Fruit fly (Drosophila melanogaster) whole organism, embryonic: Measurements from ENCODE around the gene Tm1.

Experiments used
- CG10267 ChIP-seq: fragments of 200-800 bp; sonication (Bioruptor generic); optimal IDR thresholded peaks from 2 replicates; lab custom pipeline; 2018; ENCODE audit warnings: missing biosample characterization, mild to moderate bottlenecking, missing genetic modification characterization, moderate library complexity
- CG13296 ChIP-seq: fragments of 200-800 bp; sonication (Bioruptor generic); optimal IDR thresholded peaks from 3 replicates; lab custom pipeline; 2018; ENCODE audit warnings: missing biosample characterization, mild to moderate bottlenecking, missing genetic modification characterization
- CG15073 ChIP-seq: fragments of 200-800 bp; sonication (Bioruptor generic); optimal IDR thresholded peaks from 2 replicates; lab custom pipeline; 2016; ENCODE audit warnings: missing biosample characterization, missing genetic modification characterization
- CG17186 ChIP-seq: fragments of 200-800 bp; sonication (Bioruptor generic); optimal IDR thresholded peaks from 3 replicates; lab custom pipeline; 2017; ENCODE audit warnings: missing biosample characterization, missing genetic modification reagents, missing genetic modification characterization
- CG17328 ChIP-seq: fragments of 200-800 bp; sonication (Bioruptor generic); IDR thresholded peaks from 2 replicates; pipeline ENCODE4 v1.3.6; 2022; ENCODE audit warnings: missing biosample characterization, missing genetic modification characterization
- CG17385 ChIP-seq: fragments of 200-800 bp; sonication (Bioruptor generic); optimal IDR thresholded peaks from 3 replicates; lab custom pipeline; 2018; ENCODE audit warnings: missing biosample characterization, mild to moderate bottlenecking, missing genetic modification characterization
- CG17612 ChIP-seq: fragments of 200-800 bp; sonication (Bioruptor generic); IDR thresholded peaks from 2 replicates; pipeline ENCODE4 v1.3.6; 2022; ENCODE audit warnings: missing biosample characterization, missing genetic modification characterization
- CG17912 ChIP-seq: fragments of 200-800 bp; sonication (Bioruptor generic); optimal IDR thresholded peaks from 2 replicates; lab custom pipeline; 2018; ENCODE audit warnings: missing biosample characterization, mild to moderate bottlenecking, missing genetic modification characterization
- CG1792 ChIP-seq: fragments of 200-800 bp; sonication (Bioruptor generic); optimal IDR thresholded peaks from 2 replicates; lab custom pipeline; 2016; ENCODE audit warnings: missing biosample characterization, missing genetic modification characterization
- CG18011 ChIP-seq: fragments of 200-800 bp; sonication (Bioruptor generic); optimal IDR thresholded peaks from 2 replicates; lab custom pipeline; 2017; ENCODE audit warnings: missing biosample characterization, missing genetic modification characterization, mild to moderate bottlenecking, moderate library complexity, missing genotype
- CG18599 ChIP-seq: fragments of 200-800 bp; sonication (Bioruptor generic); optimal IDR thresholded peaks from 3 replicates; lab custom pipeline; 2017; ENCODE audit warnings: missing biosample characterization, missing genetic modification characterization, mild to moderate bottlenecking, moderate library complexity, missing genetic modification reagents
- CG31441 ChIP-seq: fragments of 200-800 bp; sonication (Bioruptor generic); IDR thresholded peaks from 2 replicates; pipeline ENCODE4 v1.3.6; 2022; ENCODE audit warnings: missing biosample characterization, missing genetic modification characterization
- CG4360 ChIP-seq: fragments of 200-800 bp; sonication (Bioruptor generic); IDR thresholded peaks from 2 replicates; pipeline ENCODE4 v1.3.6; 2022; ENCODE audit warnings: missing biosample characterization, missing genetic modification characterization
- CG43689 ChIP-seq: fragments of 200-800 bp; sonication (Bioruptor generic); IDR thresholded peaks from 2 replicates; pipeline ENCODE4 v1.3.6; 2022; ENCODE audit warnings: missing biosample characterization, missing genetic modification characterization
- CG4707 ChIP-seq: fragments of 200-800 bp; sonication (Bioruptor generic); optimal IDR thresholded peaks from 2 replicates; lab custom pipeline; 2018; ENCODE audit warnings: missing biosample characterization, mild to moderate bottlenecking, missing genetic modification characterization, moderate library complexity
- CG6689 ChIP-seq: fragments of 200-800 bp; sonication (Bioruptor generic); IDR thresholded peaks from 2 replicates; pipeline ENCODE4 v1.3.6; 2022; ENCODE audit warnings: missing biosample characterization, missing genetic modification characterization
- CG6854 ChIP-seq: fragments of 200-800 bp; sonication (Bioruptor generic); optimal IDR thresholded peaks from 3 replicates; lab custom pipeline; 2017; ENCODE audit warnings: missing biosample characterization, mild to moderate bottlenecking, missing genetic modification characterization
- CG7372 ChIP-seq: fragments of 200-800 bp; sonication (Bioruptor generic); IDR thresholded peaks from 2 replicates; pipeline ENCODE4 v1.3.6; 2022; ENCODE audit warnings: missing biosample characterization, missing genetic modification characterization
- CG7556 ChIP-seq: fragments of 200-800 bp; sonication (Bioruptor generic); optimal IDR thresholded peaks from 2 replicates; lab custom pipeline; 2017; ENCODE audit warnings: missing biosample characterization, mild to moderate bottlenecking, missing genetic modification characterization
- CG8388 ChIP-seq: fragments of 200-800 bp; sonication (Bioruptor generic); optimal IDR thresholded peaks from 2 replicates; lab custom pipeline; 2019; ENCODE audit warnings: missing biosample characterization, mild to moderate bottlenecking, missing genetic modification characterization, moderate library complexity
- CG8944 ChIP-seq: fragments of 200-800 bp; sonication (Bioruptor generic); optimal IDR thresholded peaks from 3 replicates; lab custom pipeline; 2016; ENCODE audit warnings: missing biosample characterization, missing genetic modification characterization
- CrebB ChIP-seq: fragments of 200-800 bp; sonication (Bioruptor generic); optimal IDR thresholded peaks from 3 replicates; lab custom pipeline; 2018; ENCODE audit warnings: missing biosample characterization, mild to moderate bottlenecking, missing genetic modification characterization
- D ChIP-seq, 2 experiments: fragments of 200-800 bp in 1 of 2; fragments of >200 bp in 1 of 2; sonication (Bioruptor generic) in 1 of 2; optimal IDR thresholded peaks; 2 replicates in 1 of 2; 3 replicates in 1 of 2; lab custom pipeline; 2017; ENCODE audit warnings: mild to moderate bottlenecking in 1 of 2, missing biosample characterization in 1 of 2, missing genetic modification characterization in 1 of 2, missing genetic modification reagents in 1 of 2
- D19A ChIP-seq: fragments of 200-800 bp; optimal IDR thresholded peaks from 3 replicates; lab custom pipeline; 2019; ENCODE audit warnings: missing biosample characterization, mild to moderate bottlenecking, missing genetic modification characterization, moderate library complexity
- Ets65A ChIP-seq: fragments of 200-800 bp; sonication (Bioruptor generic); peaks from one replicate; lab custom pipeline; 2016; ENCODE audit warnings: missing biosample characterization, missing genetic modification characterization
- H2.0 ChIP-seq: fragments of 200-800 bp; sonication (Bioruptor generic); IDR thresholded peaks from 2 replicates; pipeline ENCODE4 v1.3.6; 2022; ENCODE audit warnings: missing biosample characterization, missing genetic modification characterization
- HmgD ChIP-seq: fragments of 200-800 bp; sonication (Bioruptor generic); optimal IDR thresholded peaks from 3 replicates; lab custom pipeline; 2016; ENCODE audit warnings: missing biosample characterization, missing genetic modification characterization
- Hmr ChIP-seq: fragments of 200-800 bp; sonication (Bioruptor generic); optimal IDR thresholded peaks from 3 replicates; lab custom pipeline; 2017; ENCODE audit warnings: mild to moderate bottlenecking, missing biosample characterization, missing genetic modification reagents, missing genetic modification characterization
- Nf-YA ChIP-seq: fragments of 200-800 bp; sonication (Bioruptor generic); IDR thresholded peaks from 2 replicates; pipeline ENCODE4 v1.3.6; 2022; ENCODE audit warnings: missing biosample characterization, missing genetic modification characterization
- Oli ChIP-seq: fragments of 200-800 bp; sonication (Bioruptor generic); optimal IDR thresholded peaks from 2 replicates; lab custom pipeline; 2018; ENCODE audit warnings: missing biosample characterization, mild to moderate bottlenecking, missing genetic modification characterization, moderate library complexity
- Optix ChIP-seq: fragments of 200-800 bp; sonication (Bioruptor generic); IDR thresholded peaks from 3 replicates; pipeline ENCODE4 v1.3.6; 2022; ENCODE audit warnings: missing biosample characterization, missing genetic modification characterization
- Poxn ChIP-seq: fragments of 200-800 bp; sonication (Bioruptor generic); IDR thresholded peaks from 2 replicates; pipeline ENCODE4 v1.3.6; 2022; ENCODE audit warnings: missing biosample characterization, missing genetic modification characterization
- Side ChIP-seq: fragments of 200-800 bp; sonication (Bioruptor generic); optimal IDR thresholded peaks from 2 replicates; lab custom pipeline; 2016; ENCODE audit warnings: missing biosample characterization, missing genetic modification characterization
- Six4 ChIP-seq: fragments of 200-800 bp; sonication (Bioruptor generic); optimal IDR thresholded peaks from 2 replicates; lab custom pipeline; 2016; ENCODE audit warnings: missing biosample characterization, missing genetic modification characterization
- Sox100B ChIP-seq: fragments of 200-800 bp; sonication (Bioruptor generic); optimal IDR thresholded peaks from 3 replicates; lab custom pipeline; 2018; ENCODE audit warnings: missing biosample characterization, mild to moderate bottlenecking, missing genetic modification characterization
- Sry-δ ChIP-seq: fragments of 200-800 bp; sonication (Bioruptor generic); optimal IDR thresholded peaks from 2 replicates; lab custom pipeline; 2016; ENCODE audit warnings: missing biosample characterization, missing genetic modification characterization
- amos ChIP-seq: fragments of 200-800 bp; sonication (Bioruptor generic); IDR thresholded peaks from 2 replicates; pipeline ENCODE4 v1.3.6; 2022; ENCODE audit warnings: missing biosample characterization, missing genetic modification characterization; ENCODE audit not compliant: partially characterized antibody
- bbx ChIP-seq: fragments of 200-800 bp; sonication (Bioruptor generic); IDR thresholded peaks from 2 replicates; pipeline ENCODE4 v1.3.6; 2022; ENCODE audit warnings: missing biosample characterization, missing genetic modification characterization; ENCODE audit not compliant: partially characterized antibody
- gce ChIP-seq: fragments of 200-800 bp; sonication (Bioruptor generic); IDR thresholded peaks from 3 replicates; pipeline ENCODE4 v1.3.6; 2022; ENCODE audit warnings: missing biosample characterization, missing genetic modification characterization
- knrl ChIP-seq: fragments of 200-800 bp; sonication (Bioruptor generic); IDR thresholded peaks from 3 replicates; pipeline ENCODE4 v1.3.6; 2022; ENCODE audit warnings: missing biosample characterization, missing genetic modification characterization; ENCODE audit not compliant: partially characterized antibody
- lilli ChIP-seq: fragments of 200-800 bp; sonication (Bioruptor generic); optimal IDR thresholded peaks from 3 replicates; lab custom pipeline; 2016; ENCODE audit warnings: missing biosample characterization, missing genetic modification characterization
- lmd ChIP-seq: fragments of 200-800 bp; sonication (Bioruptor generic); IDR thresholded peaks from 2 replicates; pipeline ENCODE4 v1.3.6; 2022; ENCODE audit warnings: missing biosample characterization, missing genetic modification characterization
- lov ChIP-seq, 2 experiments: fragments of 200-800 bp in 1 of 2; fragments of >200 bp in 1 of 2; sonication (Bioruptor generic) in 1 of 2; IDR thresholded peaks in 1 of 2; optimal IDR thresholded peaks in 1 of 2; 2 replicates in 1 of 2; 3 replicates in 1 of 2; pipeline versions ENCODE4 v1.3.6 to Lab custom; 2017 to 2022; ENCODE audit warnings: missing biosample characterization in 1 of 2, missing genetic modification characterization in 1 of 2
- luna ChIP-seq: fragments of 200-800 bp; sonication (Bioruptor generic); optimal IDR thresholded peaks from 2 replicates; lab custom pipeline; 2016; ENCODE audit warnings: missing biosample characterization, missing genetic modification characterization
- psq ChIP-seq: fragments of 200-800 bp; sonication (Bioruptor generic); optimal IDR thresholded peaks from 2 replicates; lab custom pipeline; 2017; ENCODE audit warnings: missing biosample characterization, missing genetic modification characterization
- schlank ChIP-seq: fragments of 200-800 bp; sonication (Bioruptor generic); optimal IDR thresholded peaks from 2 replicates; lab custom pipeline; 2018; ENCODE audit warnings: missing biosample characterization, mild to moderate bottlenecking, missing genetic modification characterization
- seq ChIP-seq: fragments of 200-800 bp; sonication (Bioruptor generic); IDR thresholded peaks from 2 replicates; pipeline ENCODE4 v1.3.6; 2022; ENCODE audit warnings: missing biosample characterization, missing genetic modification characterization
- slbo ChIP-seq: fragments of 200-800 bp; sonication (Bioruptor generic); IDR thresholded peaks from 2 replicates; pipeline ENCODE4 v1.3.6; 2022; ENCODE audit warnings: missing biosample characterization, missing genetic modification characterization
- sob ChIP-seq: fragments of 200-800 bp; sonication (Bioruptor generic); IDR thresholded peaks from 2 replicates; pipeline ENCODE4 v1.3.6; 2022; ENCODE audit warnings: missing biosample characterization, missing genetic modification characterization
- stc ChIP-seq: fragments of 200-800 bp; sonication (Bioruptor generic); IDR thresholded peaks from 2 replicates; pipeline ENCODE4 v1.3.6; 2022; ENCODE audit warnings: missing biosample characterization, missing genetic modification characterization
- unc-4 ChIP-seq: fragments of 200-800 bp; sonication (Bioruptor generic); IDR thresholded peaks from 2 replicates; pipeline ENCODE4 v1.3.6; 2022; ENCODE audit warnings: missing biosample characterization, missing genetic modification characterization; ENCODE audit not compliant: partially characterized antibody

Gene Tm1

DNA sequence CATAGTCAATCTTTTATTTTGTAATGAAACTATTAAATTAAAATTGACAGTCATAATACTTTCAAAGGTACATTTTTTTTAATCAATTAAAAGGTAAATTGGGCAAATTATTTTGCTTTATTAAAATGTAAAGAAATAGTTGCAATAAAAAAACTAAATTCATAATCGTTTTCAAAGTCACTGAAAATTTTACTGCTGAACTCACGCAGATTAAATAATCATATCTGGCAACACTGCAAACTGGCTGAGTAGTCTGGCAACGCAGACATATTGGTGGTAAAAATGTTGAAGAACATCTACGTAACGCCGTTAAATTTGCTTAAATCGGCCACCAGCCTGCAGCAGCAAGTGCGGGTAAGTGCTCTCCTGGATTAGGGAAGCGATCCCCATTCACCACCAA lies 52.5 kb downstream of the Tm1 start, which contains the start of gene mRpL9 (continued):
- TF ChIP-seq CG8944 (GFP tag; lab: Kevin White, UChicago), result no peak
- no peak for TF ChIP-seq CG8388
- no peak for TF ChIP-seq luna (GFP tag; lab: Kevin White, UChicago)
- no peak for TF ChIP-seq Ets65A
- TF ChIP-seq CG17328 (GFP tag; lab: Robert Waterston, UW), result no peak
- TF ChIP-seq Optix (GFP tag; lab: Robert Waterston, UW), result no peak
- TF ChIP-seq Poxn, result no peak
- peak; percentile 44; the same call in 1 of the 3 replicates for TF ChIP-seq knrl (GFP tag; lab: Robert Waterston, UW)
- TF ChIP-seq slbo, result peak; percentile 63
- peak; percentile 98 for TF ChIP-seq CG31441
- TF ChIP-seq gce (GFP tag; lab: Robert Waterston, UW), result no peak
- TF ChIP-seq CG1792 (GFP tag; lab: Kevin White, UChicago), result no peak
- TF ChIP-seq CG17612 (GFP tag; lab: Robert Waterston, UW), result no peak
- TF ChIP-seq amos (GFP tag; lab: Robert Waterston, UW), result peak; percentile 26; the same call in 1 of the 2 replicates
- TF ChIP-seq unc-4 (GFP tag; lab: Robert Waterston, UW), result peak; percentile 39; the same call in 1 of the 2 replicates
- no peak for TF ChIP-seq CG4360 (GFP tag; lab: Robert Waterston, UW)
- peak; percentile 43; the same call in 1 of the 2 replicates for TF ChIP-seq sob
- TF ChIP-seq CG4707 (GFP tag; lab: Kevin White, UChicago), result no peak
- no peak for TF ChIP-seq lov (optimal IDR thresholded peaks at IDR 0.05; lab: Kevin White, UChicago)
- TF ChIP-seq lov (GFP tag; IDR thresholded peaks at IDR 0.05; lab: Robert Waterston, UW), result no peak
- no peak for TF ChIP-seq CG7556 (GFP tag; lab: Kevin White, UChicago)
- no peak for TF ChIP-seq Six4 (GFP tag; lab: Kevin White, UChicago)
- TF ChIP-seq HmgD (GFP tag; lab: Kevin White, UChicago), result peak; percentile 17
- no peak for TF ChIP-seq CG6854 (GFP tag; lab: Kevin White, UChicago)
- TF ChIP-seq Hmr (GFP tag; lab: Kevin White, UChicago), result no peak
- TF ChIP-seq CG6689 (GFP tag; lab: Robert Waterston, UW), result no peak
- no peak for TF ChIP-seq H2.0 (GFP tag; lab: Robert Waterston, UW)
- no peak for TF ChIP-seq stc
- no peak for TF ChIP-seq seq (GFP tag; lab: Robert Waterston, UW)
- no peak for TF ChIP-seq CG13296 (GFP tag; lab: Kevin White, UChicago)
- TF ChIP-seq Nf-YA (GFP tag; lab: Robert Waterston, UW), result no peak
- no peak for TF ChIP-seq CG17912 (GFP tag; lab: Kevin White, UChicago)
- TF ChIP-seq CG10267 (tag; lab: Kevin White, UChicago), result peak; percentile 47
- no peak for TF ChIP-seq CG43689 (GFP tag; lab: Robert Waterston, UW)
- no peak for TF ChIP-seq D (optimal IDR thresholded peaks at IDR 0.05; lab: Kevin White, UChicago)
- TF ChIP-seq D (GFP tag; optimal IDR thresholded peaks at IDR 0.05; lab: Kevin White, UChicago), result no peak
- no peak for TF ChIP-seq psq (GFP tag; lab: Kevin White, UChicago)
- TF ChIP-seq schlank (tag; lab: Kevin White, UChicago), result no peak
- no peak for TF ChIP-seq CG15073 (GFP tag; lab: Kevin White, UChicago)
- TF ChIP-seq CG17385 (GFP tag; lab: Kevin White, UChicago), result no peak
- TF ChIP-seq bbx (GFP tag; lab: Robert Waterston, UW), result no peak; the same call in 1 of the 2 replicates
- TF ChIP-seq CG7372 (GFP tag; lab: Robert Waterston, UW), result no peak
- no peak for TF ChIP-seq CrebB
- peak; percentile 11 for TF ChIP-seq CG18011
- no peak for TF ChIP-seq CG18599 (GFP tag; lab: Kevin White, UChicago)
- peak; percentile 28 for TF ChIP-seq lilli
- TF ChIP-seq Sox100B (GFP tag; lab: Kevin White, UChicago), result no peak
- TF ChIP-seq CG17186 (GFP tag; lab: Kevin White, UChicago), result peak; percentile 51
- peak; percentile 71 for TF ChIP-seq Sry-δ (GFP tag; lab: Kevin White, UChicago)
- no peak for TF ChIP-seq Oli (tag; lab: Kevin White, UChicago)
- no peak for TF ChIP-seq Side
- no peak for TF ChIP-seq D19A (tag; lab: Kevin White, UChicago)
- peak; percentile 24; the same call in 1 of the 2 replicates for TF ChIP-seq lmd (GFP tag; lab: Robert Waterston, UW)
